Worm (Caenorhabditis elegans) whole organism, L4 larva: ENCODE data around the gene cyk-4.

Experiments
- Y48G9A.11 ChIP-seq: fragments of 200-800 bp; sonication (Bioruptor generic); IDR thresholded peaks from 2 replicates; pipeline ENCODE4 v1.3.6; 2022; ENCODE audit warnings: missing genetic modification reagents, missing genetic modification characterization, missing compliant biosample characterization
- ZK546.5 ChIP-seq, 2 experiments: sonication (generic microtip); optimal IDR thresholded peaks; 2 replicates each; lab custom pipeline; 2017; ENCODE audit warnings: missing biosample characterization in 2 of 2, missing genetic modification characterization in 2 of 2
- aly-2 ChIP-seq: sonication (generic microtip); optimal IDR thresholded peaks from 2 replicates; lab custom pipeline; 2018; ENCODE audit warnings: missing biosample characterization, missing genetic modification characterization
- ceh-82 ChIP-seq: sonication (generic microtip); optimal IDR thresholded peaks from 2 replicates; lab custom pipeline; 2017; ENCODE audit warnings: missing biosample characterization, missing genetic modification characterization
- mep-1 ChIP-seq: fragments of 150-350 bp; sonication (generic microtip); optimal IDR thresholded peaks from 3 replicates; lab custom pipeline; 2014; ENCODE audit warnings: missing biosample characterization, missing genetic modification characterization
- nhr-237 ChIP-seq: sonication (generic microtip); optimal IDR thresholded peaks from 2 replicates; lab custom pipeline; 2017; ENCODE audit warnings: missing biosample characterization, missing genetic modification characterization

DNA sequence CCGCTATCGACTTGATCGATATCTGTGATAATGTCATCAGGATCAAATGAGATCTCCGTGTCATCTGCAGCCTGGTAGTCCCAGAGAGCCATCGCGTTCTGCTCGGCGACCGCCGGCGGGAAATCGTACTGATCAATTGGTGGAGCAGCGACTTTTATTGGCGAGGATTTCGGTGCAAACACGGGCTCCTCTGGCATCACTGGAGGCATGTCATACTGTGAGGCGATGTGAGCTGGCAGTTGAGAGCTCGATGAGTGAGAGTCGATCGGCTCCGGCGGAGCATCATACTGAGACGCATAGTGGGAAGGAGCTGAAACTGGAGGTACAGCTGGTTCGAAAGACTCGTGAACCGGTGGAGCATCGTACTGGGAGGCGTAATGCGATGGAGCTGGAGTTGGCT lies 11.3 kb downstream of the cyk-4 start:
- TF ChIP-seq ceh-82 (tag; lab: Kevin White, UChicago) (no peak), Y48G9A.11 (GFP tag; lab: Robert Waterston, UW) (no peak), aly-2 (tag; lab: Kevin White, UChicago) (no peak), mep-1 (tag; lab: Kevin White, UChicago) (no peak), nhr-237 (no peak), ZK546.5 (tag; optimal IDR thresholded peaks at IDR 0.05; lab: Kevin White, UChicago) (no peak)
